Fruit fly (Drosophila melanogaster): ENCODE data around the gene Cpr62Ba.

dm6 chr3L:1869719-1870118 lies 38.1 kb upstream of the Cpr62Ba start, which contains the start of gene CG13924:
- TF ChIP-seq CG3919 (GFP tag; optimal IDR thresholded peaks at IDR 0.05) = no peak
- no peak for TF ChIP-seq CG10669 (GFP tag; optimal IDR thresholded peaks at IDR 0.05)
- TF ChIP-seq Eip78C (GFP tag) = no peak
- TF ChIP-seq CG6163 (GFP tag; IDR thresholded peaks at IDR 0.05) = no peak
- no peak for TF ChIP-seq cyc (GFP tag; optimal IDR thresholded peaks at IDR 0.05)
- no peak for TF ChIP-seq Hr38 (GFP tag; optimal IDR thresholded peaks at IDR 0.05)
- TF ChIP-seq esn (GFP tag; optimal IDR thresholded peaks at IDR 0.05) = no peak
- no peak for TF ChIP-seq dsx (GFP tag; optimal IDR thresholded peaks at IDR 0.05; ENCODE audit: poor library complexity, severe bottlenecking)
- no peak for TF ChIP-seq CG16779 (tag; optimal IDR thresholded peaks at IDR 0.05)
- TF ChIP-seq CG34406 (GFP tag; optimal IDR thresholded peaks at IDR 0.05) = no peak
- no peak for TF ChIP-seq CG7368 (GFP tag; optimal IDR thresholded peaks at IDR 0.05)
- TF ChIP-seq CG4318 (GFP tag; optimal IDR thresholded peaks at IDR 0.05) = no peak
- no peak for TF ChIP-seq net (GFP tag; optimal IDR thresholded peaks at IDR 0.05)
- TF ChIP-seq Ets21C (GFP tag; optimal IDR thresholded peaks at IDR 0.05) = no peak
